Worm (Caenorhabditis elegans): ENCODE measurements around the gene chil-22.

DNA sequence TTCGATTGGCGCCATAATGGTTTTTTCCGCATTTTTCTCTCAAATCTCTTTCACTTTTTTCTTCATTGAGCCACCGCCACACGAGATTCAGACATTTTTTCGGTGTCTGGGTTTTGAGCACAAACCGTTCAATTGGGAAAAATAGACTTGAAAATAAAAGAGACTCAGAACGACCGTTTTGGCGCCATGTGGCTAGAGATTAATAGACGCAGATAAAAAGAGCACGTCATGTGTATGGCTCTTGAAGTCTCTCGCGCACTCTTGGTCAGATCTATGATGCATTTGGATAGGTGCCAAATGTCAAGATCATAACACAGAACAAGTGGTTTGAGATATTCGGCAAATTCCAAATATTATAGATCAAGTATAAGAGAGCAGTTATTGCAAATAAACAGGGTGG is 15.4 kb upstream of the chil-22 start:
- TF ChIP-seq unc-130 (tag; optimal IDR thresholded peaks at IDR 0.05) = no peak
- TF ChIP-seq elt-3 (tag; optimal IDR thresholded peaks at IDR 0.05) = no peak
- no peak for TF ChIP-seq ztf-4 (tag; optimal IDR thresholded peaks at IDR 0.05)
- TF ChIP-seq ces-1 (GFP tag; optimal IDR thresholded peaks at IDR 0.05) = no peak
- TF ChIP-seq nhr-11 (tag; optimal IDR thresholded peaks at IDR 0.05) = no peak
- no peak for TF ChIP-seq lir-3 (tag; optimal IDR thresholded peaks at IDR 0.05; ENCODE audit: poor library complexity)
- TF ChIP-seq snpc-4 (tag; optimal IDR thresholded peaks at IDR 0.05) = no peak
- TF ChIP-seq mab-9 (GFP tag; IDR thresholded peaks at IDR 0.05) = no peak
- TF ChIP-seq aly-2 (tag; optimal IDR thresholded peaks at IDR 0.05) = no peak

Measured in whole organism, L1 larva.